Fruit fly (Drosophila melanogaster) whole organism, embryonic: Measurements from ENCODE around the gene Jhbp2.

Experiments used
- Atf3 ChIP-seq: fragments of 200-800 bp; sonication (Bioruptor generic); optimal IDR thresholded peaks from 3 replicates; lab custom pipeline; 2016; ENCODE audit warnings: missing biosample characterization, missing genetic modification characterization
- CG10654 ChIP-seq: fragments of 200-800 bp; sonication (Bioruptor generic); optimal IDR thresholded peaks from 2 replicates; lab custom pipeline; 2016; ENCODE audit warnings: missing biosample characterization, missing genetic modification characterization
- CG1233 ChIP-seq: fragments of 200-800 bp; sonication (Bioruptor generic); optimal IDR thresholded peaks from 4 replicates; lab custom pipeline; 2018; ENCODE audit warnings: missing biosample characterization, mild to moderate bottlenecking, missing genetic modification characterization
- CG12769 ChIP-seq: fragments of 200-800 bp; sonication (Bioruptor generic); optimal IDR thresholded peaks from 2 replicates; lab custom pipeline; 2019; ENCODE audit warnings: missing biosample characterization, mild to moderate bottlenecking, missing genetic modification characterization, moderate library complexity
- CG13894 ChIP-seq: fragments of 200-800 bp; sonication (Bioruptor generic); optimal IDR thresholded peaks from 3 replicates; lab custom pipeline; 2018; ENCODE audit warnings: missing biosample characterization, mild to moderate bottlenecking, missing genetic modification characterization, moderate library complexity
- CG14014 ChIP-seq: fragments of 200-800 bp; sonication (Bioruptor generic); IDR thresholded peaks from 2 replicates; pipeline ENCODE4 v1.3.6; 2022; ENCODE audit warnings: missing biosample characterization, missing genetic modification characterization
- CG15269 ChIP-seq: fragments of 200-800 bp; sonication (Bioruptor generic); optimal IDR thresholded peaks from 2 replicates; lab custom pipeline; 2018; ENCODE audit warnings: missing biosample characterization, mild to moderate bottlenecking, missing genetic modification characterization, moderate library complexity
- CG15601 ChIP-seq: fragments of 200-800 bp; sonication (Bioruptor generic); optimal IDR thresholded peaks from 3 replicates; lab custom pipeline; 2019; ENCODE audit warnings: missing biosample characterization, mild to moderate bottlenecking, missing genetic modification characterization, moderate library complexity
- CG15696 ChIP-seq: fragments of 200-800 bp; sonication (Bioruptor generic); optimal IDR thresholded peaks from 2 replicates; lab custom pipeline; 2019; ENCODE audit warnings: missing biosample characterization, mild to moderate bottlenecking, missing genetic modification characterization, moderate library complexity
- CG1792 ChIP-seq: fragments of 200-800 bp; sonication (Bioruptor generic); optimal IDR thresholded peaks from 2 replicates; lab custom pipeline; 2016; ENCODE audit warnings: missing biosample characterization, missing genetic modification characterization
- CG2678 ChIP-seq: fragments of 200-800 bp; sonication (Bioruptor generic); optimal IDR thresholded peaks from 3 replicates; lab custom pipeline; 2019; ENCODE audit warnings: missing biosample characterization, mild to moderate bottlenecking, missing genetic modification characterization, moderate library complexity
- CG2712 ChIP-seq: fragments of 200-800 bp; optimal IDR thresholded peaks from 3 replicates; lab custom pipeline; 2019; ENCODE audit warnings: missing biosample characterization, mild to moderate bottlenecking, missing genetic modification characterization, moderate library complexity
- CG34224 ChIP-seq: fragments of 200-800 bp; sonication (Bioruptor generic); IDR thresholded peaks from 3 replicates; pipeline ENCODE4 v1.3.6; 2022; ENCODE audit warnings: missing biosample characterization, missing genetic modification characterization; ENCODE audit not compliant: partially characterized antibody
- CG4707 ChIP-seq: fragments of 200-800 bp; sonication (Bioruptor generic); optimal IDR thresholded peaks from 2 replicates; lab custom pipeline; 2018; ENCODE audit warnings: missing biosample characterization, mild to moderate bottlenecking, missing genetic modification characterization, moderate library complexity
- CG6175 ChIP-seq: fragments of 200-800 bp; sonication (Bioruptor generic); IDR thresholded peaks from 3 replicates; pipeline ENCODE4 v1.3.6; 2022; ENCODE audit warnings: missing biosample characterization, missing genetic modification characterization
- CG6254 ChIP-seq: fragments of 200-800 bp; sonication (Bioruptor generic); optimal IDR thresholded peaks from 3 replicates; lab custom pipeline; 2017; ENCODE audit warnings: mild to moderate bottlenecking, missing biosample characterization, missing genetic modification reagents, missing genetic modification characterization
- CG7839 ChIP-seq: fragments of 200-800 bp; sonication (Bioruptor generic); optimal IDR thresholded peaks from 3 replicates; lab custom pipeline; 2018; ENCODE audit warnings: missing biosample characterization, mild to moderate bottlenecking, missing genetic modification characterization, moderate library complexity
- CG8359 ChIP-seq: fragments of 200-800 bp; sonication (Bioruptor generic); optimal IDR thresholded peaks from 2 replicates; lab custom pipeline; 2017; ENCODE audit warnings: missing biosample characterization, mild to moderate bottlenecking, missing genetic modification characterization, borderline replicate concordance
- Deaf1 ChIP-seq: fragments of 200-800 bp; optimal IDR thresholded peaks from 3 replicates; lab custom pipeline; 2019; ENCODE audit warnings: missing biosample characterization, mild to moderate bottlenecking, missing genetic modification characterization, moderate library complexity
- Doc3 ChIP-seq: fragments of 200-800 bp; sonication (Bioruptor generic); IDR thresholded peaks from 3 replicates; pipeline ENCODE4 v1.3.6; 2022; ENCODE audit warnings: missing biosample characterization, missing genetic modification characterization; ENCODE audit not compliant: partially characterized antibody
- E2f2 ChIP-seq: fragments of 200-800 bp; sonication (Bioruptor generic); IDR thresholded peaks from 2 replicates; pipeline ENCODE4 v1.3.6; 2022; ENCODE audit warnings: missing biosample characterization, missing genetic modification characterization
- Ets65A ChIP-seq: fragments of 200-800 bp; sonication (Bioruptor generic); peaks from one replicate; lab custom pipeline; 2016; ENCODE audit warnings: missing biosample characterization, missing genetic modification characterization
- HLHmδ ChIP-seq: fragments of 200-800 bp; sonication (Bioruptor generic); optimal IDR thresholded peaks from 2 replicates; lab custom pipeline; 2018; ENCODE audit warnings: missing biosample characterization, mild to moderate bottlenecking, missing genetic modification characterization, moderate library complexity
- Med ChIP-seq: fragments of 200-800 bp; sonication (Bioruptor generic); peaks from one replicate; lab custom pipeline; 2016; ENCODE audit warnings: missing biosample characterization, missing genetic modification characterization, mild to moderate bottlenecking, inconsistent platforms, moderate library complexity
- NC2β ChIP-seq: fragments of 200-800 bp; sonication (Bioruptor generic); optimal IDR thresholded peaks from 2 replicates; lab custom pipeline; 2016; ENCODE audit warnings: missing biosample characterization, missing genetic modification characterization
- Oaz ChIP-seq: fragments of 200-800 bp; sonication (Bioruptor generic); IDR thresholded peaks from 2 replicates; pipeline ENCODE4 v1.3.6; 2022; ENCODE audit warnings: missing biosample characterization, missing genetic modification characterization
- Sox102F ChIP-seq: fragments of 200-800 bp; sonication (Bioruptor generic); optimal IDR thresholded peaks from 2 replicates; lab custom pipeline; 2018; ENCODE audit warnings: missing biosample characterization, mild to moderate bottlenecking, missing genetic modification characterization, moderate library complexity
- Xbp1 ChIP-seq: fragments of 200-800 bp; sonication (Bioruptor generic); optimal IDR thresholded peaks from 3 replicates; lab custom pipeline; 2016; ENCODE audit warnings: missing biosample characterization, mild to moderate bottlenecking, missing genetic modification characterization
- Xrp1 ChIP-seq: fragments of 200-800 bp; sonication (Bioruptor generic); IDR thresholded peaks from 2 replicates; pipeline ENCODE4 v1.3.6; 2022; ENCODE audit warnings: missing biosample characterization, missing genetic modification characterization
- ab ChIP-seq: fragments of 200-800 bp; sonication (Bioruptor generic); optimal IDR thresholded peaks from 2 replicates; lab custom pipeline; 2016; ENCODE audit warnings: missing biosample characterization, missing genetic modification characterization
- ac ChIP-seq: fragments of 200-800 bp; sonication (Bioruptor generic); optimal IDR thresholded peaks from 3 replicates; lab custom pipeline; 2017; ENCODE audit warnings: missing biosample characterization, mild to moderate bottlenecking, missing genetic modification characterization
- ash1 ChIP-seq: fragments of 200-800 bp; sonication (Bioruptor generic); optimal IDR thresholded peaks from 2 replicates; lab custom pipeline; 2018; ENCODE audit warnings: missing biosample characterization, mild to moderate bottlenecking, missing genetic modification characterization
- chinmo ChIP-seq: fragments of 200-800 bp; sonication (Bioruptor generic); IDR thresholded peaks from 4 replicates; pipeline ENCODE4 v1.3.6; 2022; ENCODE audit warnings: missing biosample characterization, missing genetic modification characterization; ENCODE audit not compliant: partially characterized antibody
- disco-r ChIP-seq: fragments of 200-800 bp; sonication (Bioruptor generic); optimal IDR thresholded peaks from 2 replicates; lab custom pipeline; 2016; ENCODE audit warnings: missing biosample characterization, missing genetic modification characterization
- dmrt11E ChIP-seq: fragments of 200-800 bp; sonication (Bioruptor generic); optimal IDR thresholded peaks from 3 replicates; lab custom pipeline; 2018; ENCODE audit warnings: missing biosample characterization, mild to moderate bottlenecking, missing genetic modification characterization, moderate library complexity
- dmrt99B ChIP-seq: fragments of 200-800 bp; sonication (Bioruptor generic); optimal IDR thresholded peaks from 2 replicates; lab custom pipeline; 2018; ENCODE audit warnings: missing biosample characterization, mild to moderate bottlenecking, missing genetic modification characterization, moderate library complexity
- ewg ChIP-seq: fragments of 200-800 bp; sonication (Bioruptor generic); optimal IDR thresholded peaks from 3 replicates; lab custom pipeline; 2017; ENCODE audit warnings: mild to moderate bottlenecking, missing biosample characterization, missing genetic modification reagents, missing genetic modification characterization
- jigr1 ChIP-seq: fragments of 200-800 bp; sonication (Bioruptor generic); IDR thresholded peaks from 3 replicates; pipeline ENCODE4 v1.3.6; 2022; ENCODE audit warnings: missing biosample characterization, missing genetic modification characterization
- lab ChIP-seq: fragments of 200-800 bp; sonication (Bioruptor generic); optimal IDR thresholded peaks from 3 replicates; lab custom pipeline; 2017; ENCODE audit warnings: missing biosample characterization, missing genetic modification characterization, mild to moderate bottlenecking, moderate library complexity, missing genetic modification reagents
- lilli ChIP-seq: fragments of 200-800 bp; sonication (Bioruptor generic); optimal IDR thresholded peaks from 3 replicates; lab custom pipeline; 2016; ENCODE audit warnings: missing biosample characterization, missing genetic modification characterization
- maf-S ChIP-seq: fragments of 200-800 bp; sonication (Bioruptor generic); optimal IDR thresholded peaks from 2 replicates; lab custom pipeline; 2016; ENCODE audit warnings: missing biosample characterization, missing genetic modification characterization
- mam ChIP-seq: fragments of 200-800 bp; sonication (Bioruptor generic); optimal IDR thresholded peaks from 3 replicates; lab custom pipeline; 2016; ENCODE audit warnings: missing biosample characterization, missing genetic modification characterization
- otp ChIP-seq: fragments of 200-800 bp; sonication (Bioruptor generic); IDR thresholded peaks from 3 replicates; pipeline ENCODE4, ENCODE4 v1.3.6; 2022; ENCODE audit warnings: missing biosample characterization, missing genetic modification characterization
- pros ChIP-seq: fragments of 200-800 bp; sonication (Bioruptor generic); optimal IDR thresholded peaks from 3 replicates; lab custom pipeline; 2019; ENCODE audit warnings: missing biosample characterization, mild to moderate bottlenecking, missing genetic modification characterization, moderate library complexity
- scrt ChIP-seq: fragments of 200-800 bp; sonication (Bioruptor generic); optimal IDR thresholded peaks from 2 replicates; lab custom pipeline; 2018; ENCODE audit warnings: missing biosample characterization, mild to moderate bottlenecking, missing genetic modification characterization, moderate library complexity
- sd ChIP-seq: fragments of 200-800 bp; sonication (Bioruptor generic); optimal IDR thresholded peaks from 3 replicates; lab custom pipeline; 2018; ENCODE audit warnings: missing biosample characterization, mild to moderate bottlenecking, missing genetic modification characterization, moderate library complexity
- sob ChIP-seq: fragments of 200-800 bp; sonication (Bioruptor generic); IDR thresholded peaks from 2 replicates; pipeline ENCODE4 v1.3.6; 2022; ENCODE audit warnings: missing biosample characterization, missing genetic modification characterization
- ssp ChIP-seq: fragments of 200-800 bp; sonication (Bioruptor generic); IDR thresholded peaks from 2 replicates; pipeline ENCODE4 v1.3.6; 2022; ENCODE audit warnings: missing biosample characterization, missing genetic modification characterization
- tx ChIP-seq: fragments of 200-800 bp; sonication (Bioruptor generic); optimal IDR thresholded peaks from 2 replicates; lab custom pipeline; 2016; ENCODE audit warnings: missing biosample characterization, missing genetic modification characterization
- wdn ChIP-seq: fragments of 200-800 bp; sonication (Bioruptor generic); IDR thresholded peaks from 2 replicates; pipeline ENCODE4 v1.3.6; 2022; ENCODE audit warnings: missing biosample characterization, missing genetic modification characterization

The Jhbp2 gene

dm6 chr3R:4975315-4975777 is 14.2 kb upstream of the Jhbp2 start (continued):
- TF ChIP-seq Sox102F = peak; percentile 12
- TF ChIP-seq wdn = no peak
- TF ChIP-seq CG15696 (tag; lab: Kevin White, UChicago) = peak; percentile 27
- no peak for TF ChIP-seq jigr1 (GFP tag; lab: Robert Waterston, UW)
- TF ChIP-seq Deaf1 (tag; lab: Kevin White, UChicago) = peak; percentile 7
- TF ChIP-seq maf-S = no peak
- no peak for TF ChIP-seq disco-r (GFP tag; lab: Kevin White, UChicago)
- peak; percentile 19 for TF ChIP-seq CG12769 (tag; lab: Kevin White, UChicago)
- no peak for TF ChIP-seq dmrt99B (tag; lab: Kevin White, UChicago)
- TF ChIP-seq sob = 0 out of 2 replicates have a peak, but pooled peaks have one; percentile 54
- TF ChIP-seq CG6175 (GFP tag; lab: Robert Waterston, UW) = no peak
- no peak for TF ChIP-seq CG34224 (GFP tag; lab: Robert Waterston, UW)
- TF ChIP-seq lilli (GFP tag; lab: Kevin White, UChicago) = no peak
- peak; percentile 32 for TF ChIP-seq CG15269
- TF ChIP-seq HLHmδ = peak; percentile 27
- peak; percentile 77 for TF ChIP-seq Ets65A (GFP tag; lab: Kevin White, UChicago)
- TF ChIP-seq Med (GFP tag; lab: Kevin White, UChicago) = peak; percentile 84
- no peak for TF ChIP-seq dmrt11E (tag; lab: Kevin White, UChicago)
- TF ChIP-seq CG7839 (tag; lab: Kevin White, UChicago) = no peak
- peak; percentile 3 for TF ChIP-seq CG6254 (GFP tag; lab: Kevin White, UChicago)
- peak; percentile 47 for TF ChIP-seq CG15601 (tag; lab: Kevin White, UChicago)
- TF ChIP-seq CG13894 (tag; lab: Kevin White, UChicago) = peak; percentile 88
- TF ChIP-seq E2f2 = peak; percentile 16; the same call in 1 of the 2 replicates
- TF ChIP-seq CG2712 (tag; lab: Kevin White, UChicago) = no peak
- no peak for TF ChIP-seq NC2β (GFP tag; lab: Kevin White, UChicago)
- TF ChIP-seq Atf3 (GFP tag; lab: Kevin White, UChicago) = no peak
- TF ChIP-seq Xbp1 = no peak
- TF ChIP-seq CG14014 (GFP tag; lab: Robert Waterston, UW) = peak; percentile 29; the same call in 1 of the 2 replicates
- no peak for TF ChIP-seq Oaz (GFP tag; lab: Robert Waterston, UW)
- peak; percentile 21 for TF ChIP-seq pros (GFP tag; lab: Kevin White, UChicago)
- TF ChIP-seq ash1 (GFP tag; lab: Kevin White, UChicago) = no peak
- TF ChIP-seq chinmo (GFP tag; lab: Robert Waterston, UW) = peak; percentile 83; the same call in 2 of the 4 replicates
- no peak for TF ChIP-seq ab (GFP tag; lab: Kevin White, UChicago)
- no peak for TF ChIP-seq CG1792
- peak; percentile 56 for TF ChIP-seq CG4707
- TF ChIP-seq ac (GFP tag; lab: Kevin White, UChicago) = peak; percentile 16
- no peak for TF ChIP-seq Doc3 (GFP tag; lab: Robert Waterston, UW)
- peak; percentile 45; the same call in 1 of the 3 replicates for TF ChIP-seq otp (GFP tag; lab: Robert Waterston, UW)
- TF ChIP-seq sd (tag; lab: Kevin White, UChicago) = peak; percentile 52
- no peak for TF ChIP-seq ssp (GFP tag; lab: Robert Waterston, UW)
- TF ChIP-seq lab (GFP tag; lab: Kevin White, UChicago) = peak; percentile 64
- TF ChIP-seq ewg = no peak
- peak; percentile 39 for TF ChIP-seq CG2678 (tag; lab: Kevin White, UChicago)
- no peak for TF ChIP-seq mam (GFP tag; lab: Kevin White, UChicago)
- TF ChIP-seq CG1233 (GFP tag; lab: Kevin White, UChicago) = peak; percentile 38
- TF ChIP-seq scrt (GFP tag; lab: Kevin White, UChicago) = peak; percentile 4
- TF ChIP-seq tx (GFP tag; lab: Kevin White, UChicago) = no peak
- peak; percentile 2 for TF ChIP-seq CG8359 (GFP tag; lab: Kevin White, UChicago)
- no peak for TF ChIP-seq CG10654 (GFP tag; lab: Kevin White, UChicago)
- TF ChIP-seq Xrp1 (GFP tag; lab: Robert Waterston, UW) = peak; percentile 52
